Worm (Caenorhabditis elegans) whole organism, midembryonic: ENCODE data around the gene Y48A6B.3.

Experiments
- T22C8.4 ChIP-seq: fragments of 200-800 bp; sonication (Bioruptor generic); IDR thresholded peaks from 2 replicates; pipeline ENCODE4 v1.3.6; 2022; ENCODE audit warnings: missing genetic modification characterization, missing compliant biosample characterization
- cog-1 ChIP-seq: sonication (generic microtip); optimal IDR thresholded peaks from 2 replicates; lab custom pipeline; 2016; ENCODE audit warnings: missing genetic modification characterization, missing compliant biosample characterization
- flt-1 ChIP-seq: fragments of 200-800 bp; sonication (Bioruptor generic); IDR thresholded peaks from 2 replicates; pipeline ENCODE4 v1.3.6; 2022; ENCODE audit warnings: missing genetic modification characterization, missing compliant biosample characterization
- ref-1 ChIP-seq: fragments of 200-800 bp; sonication (Bioruptor generic); conservative IDR thresholded peaks from 2 replicates; pipeline ENCODE4 v1.3.6; 2022; ENCODE audit warnings: missing genetic modification reagents, missing genetic modification characterization, missing compliant biosample characterization
- tab-1 ChIP-seq: fragments of 200-800 bp; sonication (Bioruptor generic); IDR thresholded peaks from 2 replicates; pipeline ENCODE4 v1.3.6; 2022; ENCODE audit warnings: missing genetic modification characterization, missing compliant biosample characterization
- ztf-23 ChIP-seq: fragments of 200-800 bp; sonication (Bioruptor generic); IDR thresholded peaks from 2 replicates; pipeline ENCODE4 v1.3.6; 2022; ENCODE audit warnings: missing genetic modification reagents, missing genetic modification characterization, missing compliant biosample characterization
- ztf-29 ChIP-seq: fragments of 200-800 bp; sonication (Bioruptor generic); IDR thresholded peaks from 2 replicates; pipeline ENCODE4 v1.3.6; 2022; ENCODE audit warnings: missing genetic modification reagents, missing genetic modification characterization, missing compliant biosample characterization

DNA sequence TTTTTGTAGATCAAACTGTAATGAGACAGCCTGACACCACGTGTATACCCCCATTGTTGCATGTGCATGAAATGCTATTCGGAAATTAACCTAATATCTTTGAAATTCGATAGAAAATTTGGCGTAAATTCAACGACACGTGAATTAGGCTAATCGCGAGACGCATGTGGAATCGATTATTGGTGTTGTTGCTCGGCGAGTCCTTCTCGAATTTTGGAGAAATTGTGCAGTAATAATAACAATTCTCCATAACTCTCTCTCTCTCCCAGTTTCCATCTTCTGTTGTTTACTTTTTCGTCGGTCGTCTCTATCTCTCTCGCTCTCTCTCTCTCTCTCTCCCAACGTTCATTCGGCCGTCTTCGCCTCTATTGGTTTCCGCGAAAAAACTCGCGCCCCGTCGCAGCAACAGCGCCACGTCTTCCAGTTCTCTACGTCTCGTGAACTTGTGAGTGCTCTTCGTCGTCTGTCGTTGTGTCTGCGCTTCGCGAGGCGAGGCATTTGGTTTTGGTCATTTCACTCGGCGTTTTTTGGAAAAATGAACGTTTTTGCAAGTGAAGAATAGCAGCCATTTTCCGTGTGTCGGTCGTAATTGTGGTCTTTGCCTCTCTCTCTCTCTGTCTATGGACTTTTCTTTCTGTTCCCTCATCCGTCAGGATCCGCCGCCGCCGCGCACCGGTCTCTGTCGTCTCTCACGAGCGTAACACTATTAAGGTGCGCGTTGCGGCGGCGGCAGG, 46.7 kb downstream of the Y48A6B.3 start:
- TF ChIP-seq ref-1 (GFP tag; lab: Robert Waterston, UW) (no peak), tab-1 (no peak), cog-1 (tag; lab: Kevin White, UChicago) (no peak), ztf-23 (GFP tag; lab: Robert Waterston, UW) (no peak), flt-1 (GFP tag; lab: Robert Waterston, UW) (no peak), ztf-29 (GFP tag; lab: Robert Waterston, UW) (no peak), T22C8.4 (no peak)
